Worm (Caenorhabditis elegans) whole organism, midembryonic: ENCODE results near the gene syd-9.

Experiments
- T22C8.4 ChIP-seq: fragments of 200-800 bp; sonication (Bioruptor generic); IDR thresholded peaks from 2 replicates; pipeline ENCODE4 v1.3.6; 2022; ENCODE audit warnings: missing genetic modification characterization, missing compliant biosample characterization
- cog-1 ChIP-seq: sonication (generic microtip); optimal IDR thresholded peaks from 2 replicates; lab custom pipeline; 2016; ENCODE audit warnings: missing genetic modification characterization, missing compliant biosample characterization
- flt-1 ChIP-seq: fragments of 200-800 bp; sonication (Bioruptor generic); IDR thresholded peaks from 2 replicates; pipeline ENCODE4 v1.3.6; 2022; ENCODE audit warnings: missing genetic modification characterization, missing compliant biosample characterization
- klf-2 ChIP-seq: fragments of 200-800 bp; sonication (Bioruptor generic); conservative IDR thresholded peaks from 2 replicates; pipeline ENCODE4 v1.3.6; 2022; ENCODE audit warnings: missing genetic modification reagents, missing genetic modification characterization, missing compliant biosample characterization
- med-1 ChIP-seq: sonication (generic microtip); optimal IDR thresholded peaks from 2 replicates; lab custom pipeline; 2017; ENCODE audit warnings: missing genetic modification characterization, mild to moderate bottlenecking, missing compliant biosample characterization, antibody characterized with exemption, missing genetic modification reagents; ENCODE audit not compliant: insufficient read depth
- ref-1 ChIP-seq: fragments of 200-800 bp; sonication (Bioruptor generic); conservative IDR thresholded peaks from 2 replicates; pipeline ENCODE4 v1.3.6; 2022; ENCODE audit warnings: missing genetic modification reagents, missing genetic modification characterization, missing compliant biosample characterization
- tab-1 ChIP-seq: fragments of 200-800 bp; sonication (Bioruptor generic); IDR thresholded peaks from 2 replicates; pipeline ENCODE4 v1.3.6; 2022; ENCODE audit warnings: missing genetic modification characterization, missing compliant biosample characterization
- ztf-23 ChIP-seq: fragments of 200-800 bp; sonication (Bioruptor generic); IDR thresholded peaks from 2 replicates; pipeline ENCODE4 v1.3.6; 2022; ENCODE audit warnings: missing genetic modification reagents, missing genetic modification characterization, missing compliant biosample characterization
- ztf-29 ChIP-seq: fragments of 200-800 bp; sonication (Bioruptor generic); IDR thresholded peaks from 2 replicates; pipeline ENCODE4 v1.3.6; 2022; ENCODE audit warnings: missing genetic modification reagents, missing genetic modification characterization, missing compliant biosample characterization

- TF ChIP-seq klf-2 (GFP tag; lab: Robert Waterston, UW) (no peak), tab-1 (GFP tag; lab: Robert Waterston, UW) (no peak), ztf-23 (GFP tag; lab: Robert Waterston, UW) (no peak), T22C8.4 (GFP tag; lab: Robert Waterston, UW) (no peak), cog-1 (no peak), ztf-29 (GFP tag; lab: Robert Waterston, UW) (no peak), med-1 (no peak), flt-1 (GFP tag; lab: Robert Waterston, UW) (0 out of 2 replicates have a peak, but pooled peaks have one; percentile 23), ref-1 (GFP tag; lab: Robert Waterston, UW) (no peak)
Measured at ce11 chrX:7230877-7231276, 13.0 kb downstream of the syd-9 start.
